Worm (Caenorhabditis elegans) whole organism, dauer: Measurements from ENCODE around the gene gly-12.

Experiments used
- unc-62 ChIP-seq: sonication (generic microtip); optimal IDR thresholded peaks from 2 replicates; lab custom pipeline; 2017; ENCODE audit warnings: missing biosample characterization, missing genetic modification reagents, missing genetic modification characterization

gly-12 gene

ce11 chrX:7478476-7478875, 7.2 kb upstream of the gly-12 start:
- TF ChIP-seq unc-62 (GFP tag; lab: Kevin White, UChicago): no peak

- no peak for TF ChIP-seq unc-62 (GFP tag; lab: Kevin White, UChicago)
Measured at ce11 chrX:7478948-7479347, 6.7 kb upstream of the gly-12 start, which contains the start of gene mek-1. mek-1 (plus strand) TSS chrX:7479248.

- TF ChIP-seq unc-62 (GFP tag; lab: Kevin White, UChicago): no peak
Measured at ce11 chrX:7480756-7481155, 4.9 kb upstream of the gly-12 start, which contains the start of gene F48E3.9. F48E3.9 (plus strand) TSS chrX:7481056.

ce11 chrX:7491521-7491920, 5.9 kb downstream of the gly-12 start:
- TF ChIP-seq unc-62 (GFP tag; lab: Kevin White, UChicago): no peak

- TF ChIP-seq unc-62 (GFP tag; lab: Kevin White, UChicago): no peak
Measured at ce11 chrX:7493020-7493419, 7.4 kb downstream of the gly-12 start, which contains the start of gene F48E3.2. F48E3.2 (minus strand) TSS chrX:7493120.

ce11 chrX:7495491-7495890, 9.8 kb downstream of the gly-12 start, which contains the start of gene try-14:
try-14 (minus strand) TSS chrX:7495591.
- no peak for TF ChIP-seq unc-62 (GFP tag; lab: Kevin White, UChicago)

- TF ChIP-seq unc-62 (GFP tag; lab: Kevin White, UChicago): no peak
Measured at ce11 chrX:7500970-7501369, 15.3 kb downstream of the gly-12 start, which contains the start of gene uggt-1. uggt-1 (minus strand) TSS chrX:7500982.

- no peak for TF ChIP-seq unc-62 (GFP tag; lab: Kevin White, UChicago)
Measured at ce11 chrX:7502807-7503206, 17.1 kb downstream of the gly-12 start, which contains the start of gene F48E3.6. F48E3.6 (minus strand) TSS chrX:7502907.

- TF ChIP-seq unc-62 (GFP tag; lab: Kevin White, UChicago): no peak
Measured at ce11 chrX:7506533-7506932, 20.9 kb downstream of the gly-12 start, which contains the start of gene lgc-11. lgc-11 (minus strand) TSS chrX:7506633.

- TF ChIP-seq unc-62 (GFP tag; lab: Kevin White, UChicago): no peak
Measured at ce11 chrX:7507141-7507540, 21.5 kb downstream of the gly-12 start.

ce11 chrX:7512714-7513113, 27.1 kb downstream of the gly-12 start:
- no peak for TF ChIP-seq unc-62 (GFP tag; lab: Kevin White, UChicago)

- TF ChIP-seq unc-62 (GFP tag; lab: Kevin White, UChicago): no peak
Measured at ce11 chrX:7519569-7519968, 33.9 kb downstream of the gly-12 start, which contains the start of gene chts-1. chts-1 (minus strand) TSS chrX:7519669.

ce11 chrX:7522595-7522994, 36.9 kb downstream of the gly-12 start:
- no peak for TF ChIP-seq unc-62 (GFP tag; lab: Kevin White, UChicago)

ce11 chrX:7523799-7524198, 38.1 kb downstream of the gly-12 start:
- no peak for TF ChIP-seq unc-62 (GFP tag; lab: Kevin White, UChicago)

ce11 chrX:7525271-7525670, 39.6 kb downstream of the gly-12 start, which contains the start of gene F46C8.3:
F46C8.3 (plus strand) TSS chrX:7525571.
- TF ChIP-seq unc-62 (GFP tag; lab: Kevin White, UChicago): no peak

ce11 chrX:7532632-7533031, 47.0 kb downstream of the gly-12 start, which contains the start of gene ceh-14:
ceh-14 (minus strand) TSS chrX:7532732.
- no peak for TF ChIP-seq unc-62 (GFP tag; lab: Kevin White, UChicago)

- TF ChIP-seq unc-62 (GFP tag; lab: Kevin White, UChicago): no peak
Measured at ce11 chrX:7534454-7534853, 48.8 kb downstream of the gly-12 start.
